Worm (Caenorhabditis elegans): Measurements from ENCODE around the gene Y105C5B.25.

- TF ChIP-seq snpc-3.4 (tag; optimal IDR thresholded peaks at IDR 0.05) (no peak), ceh-40 (GFP tag; IDR thresholded peaks at IDR 0.05) (no peak), ama-1 (optimal IDR thresholded peaks at IDR 0.05) (no peak), ama-1 (GFP tag; optimal IDR thresholded peaks at IDR 0.05) (no peak), Y53G8AR.9 (GFP tag; conservative IDR thresholded peaks at IDR 0.05) (no peak), unc-130 (GFP tag; optimal IDR thresholded peaks at IDR 0.05) (no peak), F23B12.7 (tag; optimal IDR thresholded peaks at IDR 0.05; ENCODE audit: insufficient read depth) (no peak), atf-7 (tag; optimal IDR thresholded peaks at IDR 0.05) (no peak), aptf-2 (GFP tag; conservative IDR thresholded peaks at IDR 0.05) (no peak), madf-8 (GFP tag; conservative IDR thresholded peaks at IDR 0.05) (no peak), nhr-179 (tag; optimal IDR thresholded peaks at IDR 0.05) (no peak), tlf-1 (GFP tag; optimal IDR thresholded peaks at IDR 0.05) (no peak), ztf-3 (GFP tag; optimal IDR thresholded peaks at IDR 0.05) (no peak), hmg-20 (GFP tag; IDR thresholded peaks at IDR 0.05) (no peak)
Measured at ce11 chrIV:16168702-16169440, 21.9 kb upstream of the Y105C5B.25 start.
